Fruit fly (Drosophila melanogaster) whole organism: ENCODE measurements around the gene Ugt307A1.

Source experiments
- CG8478 ChIP-seq: fragments of >200 bp; optimal IDR thresholded peaks from 2 replicates; lab custom pipeline; 2018; ENCODE audit warnings: inconsistent platforms
- Dll ChIP-seq: fragments of >200 bp; optimal IDR thresholded peaks from 2 replicates; lab custom pipeline; 2017
- pan ChIP-seq: fragments of >200 bp; optimal IDR thresholded peaks from 2 replicates; lab custom pipeline; 2017
- psq ChIP-seq: fragments of >200 bp; optimal IDR thresholded peaks from 2 replicates; lab custom pipeline; 2017
- usp ChIP-seq: fragments of >200 bp; optimal IDR thresholded peaks from 2 replicates; lab custom pipeline; 2017; ENCODE audit warnings: missing biosample characterization, missing genetic modification characterization, mixed read lengths

DNA sequence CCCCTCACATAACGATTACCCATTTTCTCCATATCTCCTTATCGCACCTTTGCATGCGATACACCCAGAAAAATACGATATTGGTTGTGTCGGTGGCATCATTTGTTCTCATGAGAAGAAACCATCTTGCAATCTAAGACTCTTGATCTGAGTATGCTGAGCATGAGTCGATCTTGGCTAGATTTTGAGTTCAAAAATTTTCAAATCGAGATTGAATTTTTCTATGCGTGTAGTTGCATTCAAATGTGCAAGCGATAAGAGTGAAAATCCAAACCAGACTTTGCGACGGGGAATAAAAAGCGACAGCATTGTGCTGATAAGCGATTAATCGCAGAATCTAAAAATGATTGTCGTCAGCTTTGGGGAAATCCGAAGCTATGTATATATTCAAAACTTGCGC, 13.5 kb downstream of the Ugt307A1 start:
- TF ChIP-seq Dll (lab: Kevin White, UChicago), result no peak
- no peak for TF ChIP-seq pan (lab: Kevin White, UChicago)
- no peak for TF ChIP-seq CG8478
- no peak for TF ChIP-seq usp (GFP tag; lab: Kevin White, UChicago)
- TF ChIP-seq psq (lab: Kevin White, UChicago), result no peak
